Worm (Caenorhabditis elegans): ENCODE measurements around the gene F36F12.7.

Gene F36F12.7

ce11 chrV:2099040-2099439 lies at the start of gene F36F12.7:
TSS of gene F36F12.7 (plus strand) at chrV:2099340.
- TF ChIP-seq ref-1 (GFP tag; conservative IDR thresholded peaks at IDR 0.05) = no peak
- no peak for TF ChIP-seq ztf-23 (GFP tag; IDR thresholded peaks at IDR 0.05)
- no peak for TF ChIP-seq flt-1 (GFP tag; IDR thresholded peaks at IDR 0.05)
- TF ChIP-seq tab-1 (GFP tag; IDR thresholded peaks at IDR 0.05) = no peak
- no peak for TF ChIP-seq klf-2 (GFP tag; conservative IDR thresholded peaks at IDR 0.05)
- no peak for TF ChIP-seq ztf-29 (GFP tag; IDR thresholded peaks at IDR 0.05)

DNA sequence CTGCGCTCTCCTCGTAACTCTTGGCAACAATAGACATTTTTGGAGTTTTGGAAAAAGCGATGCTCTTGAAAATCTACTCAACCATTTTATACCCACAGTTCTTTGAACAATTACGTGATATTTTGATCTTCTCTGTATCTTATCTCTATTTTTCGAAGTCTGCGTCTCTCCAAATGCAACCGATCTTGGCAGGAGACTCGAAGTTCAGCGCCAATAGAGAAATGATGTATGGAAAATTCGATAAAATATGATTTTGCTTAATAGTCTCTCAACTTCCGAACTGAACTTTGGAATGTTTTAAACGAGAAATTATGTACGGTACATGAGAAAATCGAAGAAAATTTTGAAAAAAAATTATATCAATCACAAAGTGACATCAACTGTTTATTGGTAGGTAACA lies 49.0 kb upstream of the F36F12.7 start, which contains the start of gene comt-4:
Gene comt-4 (minus strand): TSS at position 50 of the 400 bp plus-strand sequence.
- TF ChIP-seq med-1 (GFP tag; optimal IDR thresholded peaks at IDR 0.05; ENCODE audit: insufficient read depth) (no peak), tab-1 (GFP tag; IDR thresholded peaks at IDR 0.05) (no peak), flt-1 (GFP tag; IDR thresholded peaks at IDR 0.05) (no peak), T22C8.4 (GFP tag; IDR thresholded peaks at IDR 0.05) (no peak), ztf-23 (GFP tag; IDR thresholded peaks at IDR 0.05) (no peak), ztf-29 (GFP tag; IDR thresholded peaks at IDR 0.05) (no peak), cog-1 (tag; optimal IDR thresholded peaks at IDR 0.05) (no peak), ref-1 (GFP tag; conservative IDR thresholded peaks at IDR 0.05) (no peak), klf-2 (GFP tag; conservative IDR thresholded peaks at IDR 0.05) (no peak)

- TF ChIP-seq flt-1 (GFP tag; IDR thresholded peaks at IDR 0.05) = no peak
- 0 out of 2 replicates have a peak, but pooled peaks have one; percentile 41 for TF ChIP-seq ztf-23 (GFP tag; IDR thresholded peaks at IDR 0.05)
Measured at ce11 chrV:2050790-2051189, 48.4 kb upstream of the F36F12.7 start.

ce11 chrV:2051507-2051906 lies 47.6 kb upstream of the F36F12.7 start, which contains the start of gene Y40B10A.11:
TSS of gene Y40B10A.11 (minus strand) at chrV:2051607.
- TF ChIP-seq cog-1 (tag; optimal IDR thresholded peaks at IDR 0.05) (no peak), med-1 (GFP tag; optimal IDR thresholded peaks at IDR 0.05; ENCODE audit: insufficient read depth) (no peak), tab-1 (GFP tag; IDR thresholded peaks at IDR 0.05) (no peak), klf-2 (GFP tag; conservative IDR thresholded peaks at IDR 0.05) (no peak), ztf-23 (GFP tag; IDR thresholded peaks at IDR 0.05) (no peak), ref-1 (GFP tag; conservative IDR thresholded peaks at IDR 0.05) (no peak), flt-1 (GFP tag; IDR thresholded peaks at IDR 0.05) (no peak), ztf-29 (GFP tag; IDR thresholded peaks at IDR 0.05) (no peak), T22C8.4 (GFP tag; IDR thresholded peaks at IDR 0.05) (no peak)

DNA sequence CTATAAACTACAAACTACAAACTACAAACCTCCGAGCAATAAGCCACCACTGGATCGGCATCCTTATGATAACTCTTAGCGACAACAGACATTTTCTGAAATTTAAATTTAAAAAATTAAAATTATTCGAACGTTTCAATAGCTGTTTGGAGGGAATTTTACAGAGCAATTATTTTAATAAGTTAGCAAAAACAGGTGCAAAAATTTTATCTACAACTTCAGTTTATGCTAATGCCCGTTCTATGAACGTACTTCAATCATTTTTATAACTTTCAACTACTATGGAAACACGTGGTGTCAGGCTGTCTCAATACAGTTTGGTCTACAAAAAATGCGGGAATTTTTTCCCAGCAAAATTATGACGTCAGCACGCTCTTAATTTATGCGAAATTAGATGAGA lies 45.6 kb upstream of the F36F12.7 start, which contains the start of gene comt-5:
Gene comt-5 (minus strand): TSS at position 101 of the 400 bp plus-strand sequence.
- TF ChIP-seq ztf-23 (GFP tag; IDR thresholded peaks at IDR 0.05) = no peak

DNA sequence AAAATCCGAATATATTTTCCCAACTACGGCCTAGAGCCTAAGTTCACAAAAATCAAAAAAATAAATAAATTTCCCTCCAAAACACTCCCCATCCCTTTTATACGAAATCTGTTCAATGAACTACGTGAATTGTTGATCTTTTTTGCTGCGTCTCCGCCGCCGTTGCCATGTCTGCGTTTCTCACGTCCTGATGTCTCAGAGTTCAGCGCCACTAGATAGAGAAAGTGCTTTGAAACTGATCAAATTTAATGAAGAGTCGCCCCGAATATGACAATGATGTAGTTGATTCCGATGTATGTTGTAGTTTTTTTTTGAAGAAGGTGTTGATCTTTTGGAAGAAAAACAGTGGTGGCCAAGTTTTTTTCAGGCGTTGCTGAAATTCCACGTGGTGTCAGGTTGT lies 44.9 kb upstream of the F36F12.7 start:
- no peak for TF ChIP-seq ztf-29 (GFP tag; IDR thresholded peaks at IDR 0.05)
- TF ChIP-seq ref-1 (GFP tag; conservative IDR thresholded peaks at IDR 0.05) = no peak
- no peak for TF ChIP-seq tab-1 (GFP tag; IDR thresholded peaks at IDR 0.05)
- no peak for TF ChIP-seq klf-2 (GFP tag; conservative IDR thresholded peaks at IDR 0.05)
- TF ChIP-seq flt-1 (GFP tag; IDR thresholded peaks at IDR 0.05) = no peak
- no peak for TF ChIP-seq med-1 (GFP tag; optimal IDR thresholded peaks at IDR 0.05; ENCODE audit: insufficient read depth)
- no peak for TF ChIP-seq ztf-23 (GFP tag; IDR thresholded peaks at IDR 0.05)
- TF ChIP-seq cog-1 (tag; optimal IDR thresholded peaks at IDR 0.05) = no peak
- no peak for TF ChIP-seq T22C8.4 (GFP tag; IDR thresholded peaks at IDR 0.05)

DNA sequence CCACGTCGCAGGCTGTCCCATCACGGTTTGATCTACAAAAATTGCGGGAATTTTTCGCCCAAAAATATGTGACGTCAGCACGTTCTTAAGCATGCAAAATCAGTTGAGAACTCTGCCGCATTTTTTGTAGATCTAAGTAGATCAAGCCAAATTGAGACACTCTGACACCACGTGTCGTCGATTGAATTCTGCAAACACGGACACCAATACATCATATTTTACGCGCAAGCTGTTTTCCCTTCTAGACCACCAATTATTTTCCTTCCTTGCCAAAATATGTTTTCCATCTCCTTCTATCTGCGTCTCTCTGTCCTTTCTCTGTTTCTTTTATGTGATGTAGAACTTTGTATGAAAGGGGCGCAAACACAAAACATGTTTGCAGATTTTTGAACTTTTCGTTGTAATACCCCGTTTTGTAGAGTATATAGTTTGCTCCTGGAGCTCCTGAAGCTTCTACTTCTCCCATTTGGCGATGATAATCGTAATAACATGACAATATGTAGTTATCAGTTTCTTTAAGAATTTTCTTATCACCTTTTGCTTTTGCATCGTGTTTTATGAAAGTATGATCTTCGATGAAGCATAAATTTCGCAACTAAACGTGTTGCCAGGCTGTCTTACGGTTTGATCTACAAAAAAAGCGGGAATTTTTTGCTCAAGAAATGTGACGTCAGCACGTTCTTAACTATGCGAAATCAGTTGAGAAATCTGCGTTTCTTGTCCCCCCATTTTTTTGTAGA lies 43.2 kb upstream of the F36F12.7 start:
- TF ChIP-seq tab-1 (GFP tag; IDR thresholded peaks at IDR 0.05) = no peak
- no peak for TF ChIP-seq flt-1 (GFP tag; IDR thresholded peaks at IDR 0.05)
- TF ChIP-seq ztf-23 (GFP tag; IDR thresholded peaks at IDR 0.05) = no peak
- TF ChIP-seq med-1 (GFP tag; optimal IDR thresholded peaks at IDR 0.05; ENCODE audit: insufficient read depth) = no peak
- TF ChIP-seq klf-2 (GFP tag; conservative IDR thresholded peaks at IDR 0.05) = no peak
- TF ChIP-seq T22C8.4 (GFP tag; IDR thresholded peaks at IDR 0.05) = no peak
- no peak for TF ChIP-seq cog-1 (tag; optimal IDR thresholded peaks at IDR 0.05)
- no peak for TF ChIP-seq ref-1 (GFP tag; conservative IDR thresholded peaks at IDR 0.05)
- no peak for TF ChIP-seq ztf-29 (GFP tag; IDR thresholded peaks at IDR 0.05)

- TF ChIP-seq med-1 (GFP tag; optimal IDR thresholded peaks at IDR 0.05; ENCODE audit: insufficient read depth) = no peak
- no peak for TF ChIP-seq ztf-23 (GFP tag; IDR thresholded peaks at IDR 0.05)
- TF ChIP-seq klf-2 (GFP tag; conservative IDR thresholded peaks at IDR 0.05) = no peak
- TF ChIP-seq ztf-29 (GFP tag; IDR thresholded peaks at IDR 0.05) = no peak
- no peak for TF ChIP-seq cog-1 (tag; optimal IDR thresholded peaks at IDR 0.05)
- TF ChIP-seq ref-1 (GFP tag; conservative IDR thresholded peaks at IDR 0.05) = no peak
- no peak for TF ChIP-seq T22C8.4 (GFP tag; IDR thresholded peaks at IDR 0.05)
- TF ChIP-seq tab-1 (GFP tag; IDR thresholded peaks at IDR 0.05) = no peak
- TF ChIP-seq flt-1 (GFP tag; IDR thresholded peaks at IDR 0.05) = no peak
Measured at ce11 chrV:2057324-2057723, 41.8 kb upstream of the F36F12.7 start, which contains the start of gene comt-3. TSS of gene comt-3 (plus strand) at chrV:2057537.

- TF ChIP-seq med-1 (GFP tag; optimal IDR thresholded peaks at IDR 0.05; ENCODE audit: insufficient read depth) (no peak), ztf-23 (GFP tag; IDR thresholded peaks at IDR 0.05) (no peak), ztf-29 (GFP tag; IDR thresholded peaks at IDR 0.05) (no peak), klf-2 (GFP tag; conservative IDR thresholded peaks at IDR 0.05) (no peak), flt-1 (GFP tag; IDR thresholded peaks at IDR 0.05) (no peak)
Measured at ce11 chrV:2066780-2067179, 32.4 kb upstream of the F36F12.7 start, which contains the start of gene nhr-86. TSS of gene nhr-86 (minus strand) at chrV:2066850.

ce11 chrV:2067419-2067818 lies 31.7 kb upstream of the F36F12.7 start:
- TF ChIP-seq ztf-23 (GFP tag; IDR thresholded peaks at IDR 0.05) (no peak), ztf-29 (GFP tag; IDR thresholded peaks at IDR 0.05) (no peak), cog-1 (tag; optimal IDR thresholded peaks at IDR 0.05) (no peak), ref-1 (GFP tag; conservative IDR thresholded peaks at IDR 0.05) (no peak), flt-1 (GFP tag; IDR thresholded peaks at IDR 0.05) (no peak), T22C8.4 (GFP tag; IDR thresholded peaks at IDR 0.05) (no peak), tab-1 (GFP tag; IDR thresholded peaks at IDR 0.05) (no peak), med-1 (GFP tag; optimal IDR thresholded peaks at IDR 0.05; ENCODE audit: insufficient read depth) (no peak), klf-2 (GFP tag; conservative IDR thresholded peaks at IDR 0.05) (no peak)

Data from whole organism, midembryonic.